Worm (Caenorhabditis elegans): ENCODE measurements around the gene R07B1.5.

Gene R07B1.5

DNA sequence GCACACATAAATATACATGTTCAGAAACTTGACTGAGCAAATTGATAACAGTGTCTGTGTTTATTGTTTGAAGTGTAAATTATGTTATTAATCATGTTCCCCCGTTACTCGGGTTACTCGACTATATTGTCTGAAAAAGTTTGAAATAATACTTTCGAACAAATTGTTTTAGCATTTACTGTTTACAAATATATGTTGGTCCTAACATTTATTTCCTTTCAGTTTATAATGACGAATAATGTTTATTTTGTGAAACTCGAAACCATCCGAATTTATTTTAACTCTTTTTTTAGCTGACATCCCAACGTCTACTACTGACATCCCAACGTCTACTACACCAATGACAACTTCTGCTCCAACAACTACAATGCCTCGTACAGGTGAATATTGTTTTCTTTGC is 5.4 kb downstream of the R07B1.5 start, which contains the start of gene R07B1.7:
Gene R07B1.7, plus strand, starts transcription at position 301 of the 400 bp plus-strand sequence.
- TF ChIP-seq mxl-1 (tag; optimal IDR thresholded peaks at IDR 0.05) (no peak), him-1 (tag; optimal IDR thresholded peaks at IDR 0.05) (no peak), B0035.1 (tag; optimal IDR thresholded peaks at IDR 0.05) (no peak), nhr-80 (tag; optimal IDR thresholded peaks at IDR 0.05) (no peak), lsl-1 (GFP tag; optimal IDR thresholded peaks at IDR 0.05) (no peak), lag-1 (GFP tag; IDR thresholded peaks at IDR 0.05) (no peak), ceh-58 (GFP tag; IDR thresholded peaks at IDR 0.05) (no peak), T07F8.4 (tag; optimal IDR thresholded peaks at IDR 0.05) (no peak), hmg-1.2 (GFP tag; IDR thresholded peaks at IDR 0.05) (no peak)

DNA sequence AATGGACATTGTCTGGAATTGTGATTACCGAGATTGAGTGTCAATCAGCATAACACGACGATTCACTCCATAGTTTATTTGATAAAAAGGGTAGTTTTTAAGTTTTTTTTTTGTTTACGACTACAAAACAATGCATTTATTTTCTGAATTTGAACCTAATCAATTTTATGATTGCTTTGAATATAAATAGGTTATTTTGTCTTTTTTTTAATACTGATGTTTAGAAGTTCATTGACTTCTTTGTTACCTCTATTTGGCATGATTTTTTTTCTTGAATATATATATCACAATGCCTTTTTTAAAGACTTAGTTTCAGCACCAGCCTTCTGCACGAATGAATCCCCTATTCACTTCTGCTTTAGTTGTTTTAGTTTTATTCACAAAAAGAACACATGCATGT is 6.1 kb downstream of the R07B1.5 start, which contains the start of gene R07B1.13:
Gene R07B1.13, plus strand, starts transcription at position 301 of the 400 bp plus-strand sequence.
- TF ChIP-seq cebp-2 (GFP tag; IDR thresholded peaks at IDR 0.05) (no peak), ceh-40 (GFP tag; IDR thresholded peaks at IDR 0.05) (no peak), egl-44 (GFP tag; IDR thresholded peaks at IDR 0.05) (no peak), C17E4.6 (GFP tag; IDR thresholded peaks at IDR 0.05) (no peak), chd-7 (tag; optimal IDR thresholded peaks at IDR 0.05) (no peak), snpc-1.3 (tag; optimal IDR thresholded peaks at IDR 0.05; ENCODE audit: insufficient read depth) (no peak), fkh-3 (tag; optimal IDR thresholded peaks at IDR 0.05) (no peak), B0336.3 (GFP tag; IDR thresholded peaks at IDR 0.05) (no peak), die-1 (tag; optimal IDR thresholded peaks at IDR 0.05) (no peak), F39B2.1 (GFP tag; IDR thresholded peaks at IDR 0.05) (no peak), tbx-9 (tag; optimal IDR thresholded peaks at IDR 0.05; ENCODE audit: borderline replicate concordance) (no peak), F55B11.4 (tag; optimal IDR thresholded peaks at IDR 0.05; ENCODE audit: borderline replicate concordance, insufficient read depth) (no peak), aptf-3 (GFP tag; IDR thresholded peaks at IDR 0.05) (no peak)

DNA sequence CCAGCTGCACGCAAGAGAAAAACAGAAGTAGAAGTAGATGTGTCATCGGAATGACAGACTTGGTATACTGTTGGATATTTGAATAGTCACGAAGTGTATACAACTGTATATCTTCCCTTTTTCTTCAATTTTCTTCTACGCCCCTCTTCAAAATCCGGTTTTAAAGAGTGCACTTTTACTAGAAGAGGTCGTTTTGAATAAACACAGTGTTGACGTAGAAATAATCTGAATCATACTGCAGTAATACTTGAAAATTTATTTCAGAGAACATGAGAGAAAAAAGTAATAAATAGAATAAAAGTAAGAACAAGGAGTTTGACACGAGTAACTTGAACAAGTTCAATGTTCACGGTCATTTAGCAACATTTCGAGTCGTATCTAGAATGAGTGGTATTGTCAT is 9.2 kb downstream of the R07B1.5 start, which contains the start of gene R07B1.8:
Gene R07B1.8, minus strand, starts transcription at position 101 of the 400 bp plus-strand sequence.
- TF ChIP-seq F57A8.1 (GFP tag; optimal IDR thresholded peaks at IDR 0.05) (no peak), somi-1 (GFP tag; optimal IDR thresholded peaks at IDR 0.05) (no peak), ceh-58 (GFP tag; IDR thresholded peaks at IDR 0.05) (no peak)

DNA sequence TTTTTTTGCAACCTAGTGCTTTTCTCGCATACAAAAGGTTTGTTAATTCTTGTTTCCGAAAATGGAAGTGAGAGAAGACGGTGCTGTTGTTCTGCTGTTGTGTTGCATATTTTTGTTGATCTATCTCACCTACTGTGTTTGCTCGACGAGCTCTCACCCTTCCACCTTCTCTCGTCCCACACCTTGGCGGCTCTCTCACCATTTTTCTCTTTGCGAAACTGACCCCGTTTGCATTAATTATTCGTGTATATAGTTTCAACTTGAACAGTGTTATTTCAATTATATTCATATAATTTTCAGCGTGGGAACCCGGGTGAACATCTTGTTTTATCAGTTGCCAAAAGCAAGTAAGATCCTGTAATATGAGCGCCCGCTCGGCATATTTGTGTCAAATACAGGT is 13.7 kb downstream of the R07B1.5 start, which contains the start of gene R07B1.9:
Gene R07B1.9, plus strand, starts transcription at position 301 of the 400 bp plus-strand sequence.
- TF ChIP-seq unc-62 (GFP tag; optimal IDR thresholded peaks at IDR 0.05) = no peak
- TF ChIP-seq lsy-27 (tag; optimal IDR thresholded peaks at IDR 0.05; ENCODE audit: borderline replicate concordance, insufficient read depth) = no peak
- TF ChIP-seq nhr-120 (GFP tag; IDR thresholded peaks at IDR 0.05) = no peak
- no peak for TF ChIP-seq F57A8.1 (GFP tag; optimal IDR thresholded peaks at IDR 0.05)
- TF ChIP-seq lag-1 (GFP tag; IDR thresholded peaks at IDR 0.05) = no peak
- no peak for TF ChIP-seq mel-28 (tag; optimal IDR thresholded peaks at IDR 0.05; ENCODE audit: borderline replicate concordance)
- TF ChIP-seq ztf-18 (tag; optimal IDR thresholded peaks at IDR 0.05) = no peak
- TF ChIP-seq let-526 (GFP tag; IDR thresholded peaks at IDR 0.05) = no peak
- no peak for TF ChIP-seq gei-17 (GFP tag; optimal IDR thresholded peaks at IDR 0.05)
- TF ChIP-seq K11D2.4 (GFP tag; IDR thresholded peaks at IDR 0.05) = no peak
- TF ChIP-seq hlh-26 (GFP tag; conservative IDR thresholded peaks at IDR 0.05) = no peak
- no peak for TF ChIP-seq ZK185.1 (tag; optimal IDR thresholded peaks at IDR 0.05; ENCODE audit: poor library complexity, severe bottlenecking)
- TF ChIP-seq pha-4 (tag; optimal IDR thresholded peaks at IDR 0.05) = no peak
- no peak for TF ChIP-seq snpc-1.1 (tag; optimal IDR thresholded peaks at IDR 0.05; ENCODE audit: insufficient read depth)
- TF ChIP-seq unc-130 (GFP tag; optimal IDR thresholded peaks at IDR 0.05) = no peak
- TF ChIP-seq snpc-4 (GFP tag; optimal IDR thresholded peaks at IDR 0.05) = no peak
- TF ChIP-seq snpc-4 (tag; optimal IDR thresholded peaks at IDR 0.05) = no peak
- no peak for TF ChIP-seq mes-4 (tag; optimal IDR thresholded peaks at IDR 0.05)
- no peak for TF ChIP-seq lin-40 (tag; optimal IDR thresholded peaks at IDR 0.05)
- no peak for TF ChIP-seq bed-2 (GFP tag; IDR thresholded peaks at IDR 0.05)
- TF ChIP-seq egrh-3 (GFP tag; IDR thresholded peaks at IDR 0.05) = no peak

Data from whole organism, young adult.